Worm (Caenorhabditis elegans): ENCODE measurements around the gene C55C3.4.

Gene C55C3.4

ce11 chrIV:5655966-5656389 lies 22.0 kb downstream of the C55C3.4 start:
- no peak for TF ChIP-seq dao-5 (tag; optimal IDR thresholded peaks at IDR 0.05)
- no peak for TF ChIP-seq him-1 (tag; optimal IDR thresholded peaks at IDR 0.05)
- no peak for TF ChIP-seq W03F9.2 (tag; optimal IDR thresholded peaks at IDR 0.05)

- no peak for TF ChIP-seq dao-5 (tag; optimal IDR thresholded peaks at IDR 0.05)
- no peak for TF ChIP-seq W03F9.2 (tag; optimal IDR thresholded peaks at IDR 0.05)
- TF ChIP-seq him-1 (tag; optimal IDR thresholded peaks at IDR 0.05), result no peak
These were observed 23.3 kb downstream of the C55C3.4 start for ce11 chrIV:5654693-5655092.

ce11 chrIV:5654203-5654602 lies 23.7 kb downstream of the C55C3.4 start:
- TF ChIP-seq W03F9.2 (tag; optimal IDR thresholded peaks at IDR 0.05) (no peak), him-1 (tag; optimal IDR thresholded peaks at IDR 0.05) (no peak), dao-5 (tag; optimal IDR thresholded peaks at IDR 0.05) (no peak)

ce11 chrIV:5653649-5654048 lies 24.3 kb downstream of the C55C3.4 start, which contains the start of gene clec-178:
Gene clec-178 (plus strand): TSS chrIV:5653949.
- no peak for TF ChIP-seq dao-5 (tag; optimal IDR thresholded peaks at IDR 0.05)
- TF ChIP-seq W03F9.2 (tag; optimal IDR thresholded peaks at IDR 0.05), result no peak
- TF ChIP-seq him-1 (tag; optimal IDR thresholded peaks at IDR 0.05), result no peak

ce11 chrIV:5652811-5653483 lies 25.0 kb downstream of the C55C3.4 start:
- TF ChIP-seq dao-5 (tag; optimal IDR thresholded peaks at IDR 0.05) (no peak), him-1 (tag; optimal IDR thresholded peaks at IDR 0.05) (no peak), W03F9.2 (tag; optimal IDR thresholded peaks at IDR 0.05) (no peak)

ce11 chrIV:5650761-5651332 lies 27.1 kb downstream of the C55C3.4 start:
- TF ChIP-seq him-1 (tag; optimal IDR thresholded peaks at IDR 0.05) (no peak), dao-5 (tag; optimal IDR thresholded peaks at IDR 0.05) (no peak), W03F9.2 (tag; optimal IDR thresholded peaks at IDR 0.05) (no peak)

ce11 chrIV:5649073-5649583 lies 28.8 kb downstream of the C55C3.4 start, which contains the start of gene csn-5:
Gene csn-5 (plus strand): TSS chrIV:5649533.
- no peak for TF ChIP-seq him-1 (tag; optimal IDR thresholded peaks at IDR 0.05)
- no peak for TF ChIP-seq dao-5 (tag; optimal IDR thresholded peaks at IDR 0.05)
- TF ChIP-seq W03F9.2 (tag; optimal IDR thresholded peaks at IDR 0.05), result no peak

- TF ChIP-seq dao-5 (tag; optimal IDR thresholded peaks at IDR 0.05) (no peak), W03F9.2 (tag; optimal IDR thresholded peaks at IDR 0.05) (no peak), him-1 (tag; optimal IDR thresholded peaks at IDR 0.05) (no peak)
These were observed 32.4 kb downstream of the C55C3.4 start, which contains the start of the genes srd-8 and B0547.2 for ce11 chrIV:5645514-5646052. Gene srd-8 (minus strand): TSS chrIV:5645614. Gene B0547.2 (plus strand): TSS chrIV:5646002.

- no peak for TF ChIP-seq him-1 (tag; optimal IDR thresholded peaks at IDR 0.05)
- no peak for TF ChIP-seq dao-5 (tag; optimal IDR thresholded peaks at IDR 0.05)
- TF ChIP-seq W03F9.2 (tag; optimal IDR thresholded peaks at IDR 0.05), result no peak
These were observed 42.4 kb downstream of the C55C3.4 start, which contains the start of gene srd-13 for ce11 chrIV:5635551-5635950. Gene srd-13 (minus strand): TSS chrIV:5635651.

- TF ChIP-seq W03F9.2 (tag; optimal IDR thresholded peaks at IDR 0.05), result no peak
- TF ChIP-seq dao-5 (tag; optimal IDR thresholded peaks at IDR 0.05), result no peak
- no peak for TF ChIP-seq him-1 (tag; optimal IDR thresholded peaks at IDR 0.05)
These were observed 45.4 kb downstream of the C55C3.4 start for ce11 chrIV:5632536-5632935.

ce11 chrIV:5631628-5632027 lies 46.3 kb downstream of the C55C3.4 start, which contains the start of gene ttbk-8.2:
Gene ttbk-8.2 (plus strand): TSS chrIV:5631928.
- TF ChIP-seq W03F9.2 (tag; optimal IDR thresholded peaks at IDR 0.05) (no peak), dao-5 (tag; optimal IDR thresholded peaks at IDR 0.05) (no peak), him-1 (tag; optimal IDR thresholded peaks at IDR 0.05) (no peak)

ce11 chrIV:5630156-5630555 lies 47.8 kb downstream of the C55C3.4 start, which contains the start of gene srd-12:
Gene srd-12 (minus strand): TSS chrIV:5630256.
- TF ChIP-seq W03F9.2 (tag; optimal IDR thresholded peaks at IDR 0.05) (no peak), dao-5 (tag; optimal IDR thresholded peaks at IDR 0.05) (no peak), him-1 (tag; optimal IDR thresholded peaks at IDR 0.05) (no peak)

- TF ChIP-seq W03F9.2 (tag; optimal IDR thresholded peaks at IDR 0.05), result no peak
- TF ChIP-seq dao-5 (tag; optimal IDR thresholded peaks at IDR 0.05), result no peak
- no peak for TF ChIP-seq him-1 (tag; optimal IDR thresholded peaks at IDR 0.05)
These were observed 50.9 kb downstream of the C55C3.4 start, which contains the start of gene srsx-14 for ce11 chrIV:5627056-5627455. Gene srsx-14 (minus strand): TSS chrIV:5627156.

Measured in whole organism, L4/young adult.